Comparison of ENCODE assay signal across 4 fruit fly cellular contexts in the genomic region with DNA sequence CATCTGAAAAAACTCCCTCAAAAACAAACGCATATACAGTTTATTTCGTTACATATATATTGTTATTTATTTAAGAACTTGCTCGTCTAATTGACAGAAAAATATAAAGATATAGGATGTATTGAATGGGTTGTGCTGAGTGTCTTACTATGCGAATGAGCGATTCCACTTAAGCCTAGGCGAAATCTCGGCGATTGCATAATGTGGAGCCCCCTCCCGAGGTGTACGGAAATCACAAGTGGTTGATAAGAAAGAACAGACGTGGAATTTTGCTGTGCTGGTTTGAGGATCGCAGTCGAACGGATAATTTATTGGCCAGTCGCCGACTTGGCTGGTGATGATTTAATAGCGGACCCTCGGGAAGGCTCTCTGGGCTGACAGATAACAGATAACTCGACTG.
TF ChIP-seq lines count a peak whose summit lies in the region.

No protein-coding gene starts in this region.

- no peak for TF ChIP-seq CTCF in whole organism, embryonic (GFP tag; optimal IDR thresholded peaks at IDR 0.05; lab: Kevin White, UChicago)

TF ChIP-seq in whole organism, adult, 20 proteins besides CTCF, POLR2A, EP300 and RAD21:
- TF ChIP-seq CG1620 (GFP tag; optimal IDR thresholded peaks at IDR 0.05; lab: Kevin White, UChicago) = no peak
- peak; percentile 68 for TF ChIP-seq cic (GFP tag; optimal IDR thresholded peaks at IDR 0.05; lab: Kevin White, UChicago)
- peak; percentile 6 for TF ChIP-seq Mnt (GFP tag; optimal IDR thresholded peaks at IDR 0.05; lab: Kevin White, UChicago)
TF ChIP-seq in whole organism, adult: peak in this region for 2.

TF ChIP-seq in whole organism, embryonic, 481 proteins besides CTCF, POLR2A, EP300 and RAD21:
- TF ChIP-seq Pdp1 (GFP tag; optimal IDR thresholded peaks at IDR 0.05; lab: Kevin White, UChicago) (peak in 1 of 2 experiments; percentile 83), MTF-1 (GFP tag; optimal IDR thresholded peaks at IDR 0.05; lab: Kevin White, UChicago; ENCODE audit: borderline replicate concordance) (peak; percentile 7), Six4 (GFP tag; optimal IDR thresholded peaks at IDR 0.05; lab: Kevin White, UChicago) (no peak), stc (GFP tag; IDR thresholded peaks at IDR 0.05; lab: Robert Waterston, UW) (no peak), sug (tag; optimal IDR thresholded peaks at IDR 0.05; lab: Kevin White, UChicago) (peak; percentile 30)
TF ChIP-seq in whole organism, embryonic: peak in this region for 3.

TF ChIP-seq in whole organism, prepupa, 60 proteins besides CTCF, POLR2A, EP300 and RAD21:
- peak; percentile 89 for TF ChIP-seq vri (GFP tag; optimal IDR thresholded peaks at IDR 0.05; lab: Kevin White, UChicago)
- TF ChIP-seq Hr39 (GFP tag; optimal IDR thresholded peaks at IDR 0.05; lab: Kevin White, UChicago) = no peak
- TF ChIP-seq Eip78C (GFP tag; lab: Kevin White, UChicago) = peak; percentile 28
- no peak for TF ChIP-seq Hr38 (GFP tag; optimal IDR thresholded peaks at IDR 0.05; lab: Kevin White, UChicago)
- TF ChIP-seq OdsH (GFP tag; optimal IDR thresholded peaks at IDR 0.05; lab: Kevin White, UChicago) = no peak
TF ChIP-seq in whole organism, prepupa: peak in this region for 2.

TF ChIP-seq in whole organism, wandering third instar larva, 38 proteins besides CTCF, POLR2A, EP300 and RAD21:
- TF ChIP-seq Jra (GFP tag; optimal IDR thresholded peaks at IDR 0.05; lab: Kevin White, UChicago) (no peak), Rel (GFP tag; optimal IDR thresholded peaks at IDR 0.05; lab: Kevin White, UChicago) (no peak), Rel (tag; optimal IDR thresholded peaks at IDR 0.05; lab: Kevin White, UChicago) (peak; percentile 51), CG32264 (GFP tag; optimal IDR thresholded peaks at IDR 0.05; lab: Kevin White, UChicago) (no peak), N (GFP tag; optimal IDR thresholded peaks at IDR 0.05; lab: Kevin White, UChicago) (no peak), brk (GFP tag; optimal IDR thresholded peaks at IDR 0.05; lab: Kevin White, UChicago) (no peak), Dfd (GFP tag; optimal IDR thresholded peaks at IDR 0.05; lab: Kevin White, UChicago) (no peak)
